Fruit fly (Drosophila melanogaster): ENCODE data around the gene Uqcc1.

- TF ChIP-seq fkh (GFP tag; optimal IDR thresholded peaks at IDR 0.05) (no peak), Met (GFP tag; optimal IDR thresholded peaks at IDR 0.05) (no peak), cyc (GFP tag; optimal IDR thresholded peaks at IDR 0.05) (no peak), esn (GFP tag; optimal IDR thresholded peaks at IDR 0.05) (no peak)
Measured at dm6 chr3L:6947188-6947971, 10.5 kb downstream of the Uqcc1 start.
